Worm (Caenorhabditis elegans) whole organism, early embryonic: Measurements from ENCODE around the gene F28A12.10.

Experiments used
- B0310.2 ChIP-seq: sonication (generic microtip); optimal IDR thresholded peaks from 2 replicates; lab custom pipeline; 2016; ENCODE audit warnings: mild to moderate bottlenecking, missing genetic modification characterization, missing compliant biosample characterization
- F13C5.2 ChIP-seq: sonication (generic microtip); optimal IDR thresholded peaks from 2 replicates; lab custom pipeline; 2017; ENCODE audit warnings: mild to moderate bottlenecking, missing genetic modification characterization, inconsistent platforms, missing compliant biosample characterization
- aly-1 ChIP-seq: sonication (generic microtip); optimal IDR thresholded peaks from 2 replicates; lab custom pipeline; 2016; ENCODE audit warnings: missing genetic modification characterization, missing compliant biosample characterization
- ama-1 ChIP-seq: fragments of 150-350 bp; optimal IDR thresholded peaks from 2 replicates; lab custom pipeline; 2014
- ceh-13 ChIP-seq: fragments of 200-800 bp; sonication (Bioruptor generic); optimal IDR thresholded peaks from 2 replicates; lab custom pipeline; 2018; ENCODE audit warnings: mild to moderate bottlenecking, missing genetic modification characterization, missing compliant biosample characterization
- ceh-36 ChIP-seq: sonication (generic microtip); optimal IDR thresholded peaks from 2 replicates; lab custom pipeline; 2016; ENCODE audit warnings: missing genetic modification characterization, inconsistent platforms, missing compliant biosample characterization
- ets-7 ChIP-seq: sonication (generic microtip); optimal IDR thresholded peaks from 2 replicates; lab custom pipeline; 2016; ENCODE audit warnings: missing genotype, missing genetic modification characterization, missing compliant biosample characterization
- flt-1 ChIP-seq: fragments of 200-800 bp; sonication (Bioruptor generic); IDR thresholded peaks from 2 replicates; pipeline ENCODE4 v1.3.6; 2022; ENCODE audit warnings: missing genetic modification characterization, missing compliant biosample characterization
- hmbx-1 ChIP-seq: sonication (generic microtip); optimal IDR thresholded peaks from 2 replicates; lab custom pipeline; 2016; ENCODE audit warnings: mild to moderate bottlenecking, missing genetic modification characterization, missing compliant biosample characterization
- hmg-4 ChIP-seq: fragments of 200-800 bp; sonication (Bioruptor generic); optimal IDR thresholded peaks from 2 replicates; lab custom pipeline; 2018; ENCODE audit warnings: mild to moderate bottlenecking, missing genetic modification characterization, missing compliant biosample characterization
- hnd-1 ChIP-seq: sonication (generic microtip); optimal IDR thresholded peaks from 2 replicates; lab custom pipeline; 2016; ENCODE audit warnings: missing genetic modification characterization, missing compliant biosample characterization
- pes-1 ChIP-seq: fragments of 200-800 bp; sonication (Bioruptor generic); IDR thresholded peaks from 2 replicates; pipeline ENCODE4 v1.3.6; 2022; ENCODE audit warnings: missing genetic modification reagents, missing genetic modification characterization, missing compliant biosample characterization
- scrt-1 ChIP-seq: fragments of 200-800 bp; sonication (Bioruptor generic); IDR thresholded peaks from 2 replicates; pipeline ENCODE4 v1.3.6; 2022; ENCODE audit warnings: missing genetic modification characterization, missing compliant biosample characterization
- sea-1 ChIP-seq: fragments of 200-800 bp; sonication (Bioruptor generic); conservative IDR thresholded peaks from 2 replicates; pipeline ENCODE4 v1.3.6; 2022; ENCODE audit warnings: missing genetic modification characterization, missing compliant biosample characterization
- tbx-11 ChIP-seq: fragments of 200-800 bp; sonication (Bioruptor generic); IDR thresholded peaks from 2 replicates; pipeline ENCODE4 v1.3.6; 2022; ENCODE audit warnings: missing genetic modification characterization, missing compliant biosample characterization
- tbx-37 ChIP-seq: fragments of 200-800 bp; sonication (Bioruptor generic); conservative IDR thresholded peaks from 2 replicates; pipeline ENCODE4 v1.3.6; 2022; ENCODE audit warnings: missing genetic modification reagents, missing genetic modification characterization, missing compliant biosample characterization
- tra-4 ChIP-seq: sonication (generic microtip); optimal IDR thresholded peaks from 2 replicates; lab custom pipeline; 2017; ENCODE audit warnings: missing genetic modification characterization, missing compliant biosample characterization

Gene F28A12.10

ce11 chrV:8608483-8608882, 29.1 kb downstream of the F28A12.10 start:
- TF ChIP-seq ets-7 (tag; lab: Kevin White, UChicago) (no peak), F13C5.2 (tag; lab: Kevin White, UChicago) (no peak), ceh-36 (tag; lab: Kevin White, UChicago) (no peak), hmbx-1 (tag; lab: Kevin White, UChicago) (no peak), sea-1 (GFP tag; lab: Robert Waterston, UW) (no peak), scrt-1 (GFP tag; lab: Robert Waterston, UW) (no peak), ama-1 (lab: Kevin White, UChicago) (no peak), tra-4 (tag; lab: Kevin White, UChicago) (no peak), tbx-11 (GFP tag; lab: Robert Waterston, UW) (no peak), B0310.2 (tag; lab: Kevin White, UChicago) (no peak), flt-1 (GFP tag; lab: Robert Waterston, UW) (no peak), hnd-1 (tag; lab: Kevin White, UChicago) (no peak), hmg-4 (no peak)

- TF ChIP-seq pes-1 (no peak), hmbx-1 (tag; lab: Kevin White, UChicago) (no peak)
These were observed 30.2 kb downstream of the F28A12.10 start, which contains the start of gene smk-1 for ce11 chrV:8607353-8607850. smk-1 (plus strand) TSS chrV:8607800.

- peak; percentile 57 for TF ChIP-seq F13C5.2 (tag; lab: Kevin White, UChicago)
- TF ChIP-seq sea-1 (GFP tag; lab: Robert Waterston, UW): peak; percentile 28; the same call in 1 of the 2 replicates
- no peak for TF ChIP-seq hnd-1 (tag; lab: Kevin White, UChicago)
- peak; percentile 11 for TF ChIP-seq ets-7 (tag; lab: Kevin White, UChicago)
- no peak for TF ChIP-seq ceh-36 (tag; lab: Kevin White, UChicago)
- TF ChIP-seq flt-1 (GFP tag; lab: Robert Waterston, UW): peak; percentile 44; the same call in 1 of the 2 replicates
- peak; percentile 61 for TF ChIP-seq hmg-4
These were observed 31.4 kb downstream of the F28A12.10 start, which contains the start of gene vps-60 for ce11 chrV:8606099-8606696. vps-60 (minus strand) TSS chrV:8606128.

- TF ChIP-seq B0310.2 (tag; lab: Kevin White, UChicago) (no peak), scrt-1 (GFP tag; lab: Robert Waterston, UW) (no peak), flt-1 (GFP tag; lab: Robert Waterston, UW) (no peak), sea-1 (GFP tag; lab: Robert Waterston, UW) (no peak), pes-1 (no peak), tbx-11 (GFP tag; lab: Robert Waterston, UW) (no peak), ets-7 (tag; lab: Kevin White, UChicago) (no peak), tbx-37 (GFP tag; lab: Robert Waterston, UW) (no peak), aly-1 (no peak)
These were observed 34.3 kb downstream of the F28A12.10 start, which contains the start of gene F41E6.5 for ce11 chrV:8603272-8603671. F41E6.5 (plus strand) TSS chrV:8603480.

- TF ChIP-seq hmbx-1 (tag; lab: Kevin White, UChicago) (no peak), ceh-13 (no peak), ama-1 (lab: Kevin White, UChicago) (no peak), aly-1 (no peak), hmg-4 (no peak), tbx-37 (GFP tag; lab: Robert Waterston, UW) (no peak), B0310.2 (tag; lab: Kevin White, UChicago) (no peak), hnd-1 (tag; lab: Kevin White, UChicago) (no peak), flt-1 (GFP tag; lab: Robert Waterston, UW) (no peak), ets-7 (tag; lab: Kevin White, UChicago) (no peak), tra-4 (tag; lab: Kevin White, UChicago) (no peak), scrt-1 (GFP tag; lab: Robert Waterston, UW) (no peak), F13C5.2 (tag; lab: Kevin White, UChicago) (no peak), tbx-11 (GFP tag; lab: Robert Waterston, UW) (no peak)
These were observed 34.9 kb downstream of the F28A12.10 start, which contains the start of gene F41E6.15 for ce11 chrV:8602638-8603037. F41E6.15 (minus strand) TSS chrV:8602738.

ce11 chrV:8601420-8601819, 36.1 kb downstream of the F28A12.10 start, which contains the start of gene F41E6.8:
F41E6.8 (minus strand) TSS chrV:8601520.
- TF ChIP-seq tbx-37 (GFP tag; lab: Robert Waterston, UW): no peak
- TF ChIP-seq ets-7 (tag; lab: Kevin White, UChicago): no peak
- TF ChIP-seq sea-1 (GFP tag; lab: Robert Waterston, UW): no peak
- TF ChIP-seq hmg-4: no peak
- no peak for TF ChIP-seq B0310.2 (tag; lab: Kevin White, UChicago)
- no peak for TF ChIP-seq F13C5.2 (tag; lab: Kevin White, UChicago)
- TF ChIP-seq aly-1: no peak
- TF ChIP-seq tra-4 (tag; lab: Kevin White, UChicago): no peak
- no peak for TF ChIP-seq flt-1 (GFP tag; lab: Robert Waterston, UW)
- TF ChIP-seq ceh-36 (tag; lab: Kevin White, UChicago): no peak
- TF ChIP-seq hmbx-1 (tag; lab: Kevin White, UChicago): no peak
- no peak for TF ChIP-seq ama-1 (lab: Kevin White, UChicago)
- no peak for TF ChIP-seq pes-1
- TF ChIP-seq tbx-11 (GFP tag; lab: Robert Waterston, UW): no peak
- no peak for TF ChIP-seq ceh-13

ce11 chrV:8599957-8600356, 37.6 kb downstream of the F28A12.10 start:
- TF ChIP-seq flt-1 (GFP tag; lab: Robert Waterston, UW) (no peak), B0310.2 (tag; lab: Kevin White, UChicago) (no peak)
